Worm (Caenorhabditis elegans) whole organism, L3 larva: ENCODE data around the gene fbxc-27.

ENCODE experiments used
- R02D3.7 ChIP-seq: fragments of 150-350 bp; optimal IDR thresholded peaks from 2 replicates; lab custom pipeline; 2014; ENCODE audit warnings: missing biosample characterization, missing genetic modification characterization
- ZK546.5 ChIP-seq: sonication (generic microtip); optimal IDR thresholded peaks from 2 replicates; lab custom pipeline; 2017; ENCODE audit warnings: missing biosample characterization, missing genetic modification characterization
- aly-2 ChIP-seq: fragments of 150-350 bp; optimal IDR thresholded peaks from 2 replicates; lab custom pipeline; 2014; ENCODE audit warnings: missing biosample characterization, missing genetic modification characterization
- ama-1 ChIP-seq: fragments of 150-350 bp; optimal IDR thresholded peaks from 2 replicates; lab custom pipeline; 2018
- ceh-16 ChIP-seq: sonication (generic microtip); optimal IDR thresholded peaks from 2 replicates; lab custom pipeline; 2017; ENCODE audit warnings: missing biosample characterization, missing genetic modification characterization
- ceh-28 ChIP-seq: fragments of 150-350 bp; optimal IDR thresholded peaks from 2 replicates; lab custom pipeline; 2014; ENCODE audit warnings: missing biosample characterization, missing genetic modification reagents, missing genetic modification characterization
- ceh-82 ChIP-seq: fragments of 150-350 bp; optimal IDR thresholded peaks from 2 replicates; lab custom pipeline; 2014; ENCODE audit warnings: missing biosample characterization, missing genetic modification characterization
- ceh-9 ChIP-seq: sonication (generic microtip); optimal IDR thresholded peaks from 2 replicates; lab custom pipeline; 2018; ENCODE audit warnings: missing biosample characterization, missing genetic modification characterization
- daf-12 ChIP-seq: fragments of 150-350 bp; optimal IDR thresholded peaks from 2 replicates; lab custom pipeline; 2014; ENCODE audit warnings: missing biosample characterization, missing genetic modification reagents, missing genetic modification characterization
- egl-5 ChIP-seq: fragments of 150-350 bp; optimal IDR thresholded peaks from 2 replicates; lab custom pipeline; 2017; ENCODE audit warnings: missing biosample characterization, missing genetic modification reagents, missing genetic modification characterization, inconsistent platforms
- elt-1 ChIP-seq: fragments of 150-350 bp; optimal IDR thresholded peaks from 2 replicates; lab custom pipeline; 2014; ENCODE audit warnings: missing biosample characterization, missing genetic modification characterization
- elt-2 ChIP-seq: sonication (generic microtip); optimal IDR thresholded peaks from 2 replicates; lab custom pipeline; 2016; ENCODE audit warnings: missing genetic modification reagents, mild to moderate bottlenecking, missing genetic modification characterization, missing compliant biosample characterization
- elt-3 ChIP-seq, 3 experiments: fragments of 150-350 bp in 1 of 3; sonication (generic microtip) in 2 of 3; optimal IDR thresholded peaks; 2 replicates in 2 of 3; 4 replicates in 1 of 3; lab custom pipeline; 2014 to 2017; ENCODE audit warnings: missing biosample characterization in 3 of 3, missing genetic modification characterization in 3 of 3
- eor-1 ChIP-seq, 2 experiments: fragments of 150-350 bp; optimal IDR thresholded peaks; 2 replicates each; lab custom pipeline; 2014 to 2018; ENCODE audit warnings: missing biosample characterization in 2 of 2, missing genetic modification characterization in 2 of 2
- fkh-10 ChIP-seq: sonication (generic microtip); optimal IDR thresholded peaks from 2 replicates; lab custom pipeline; 2017; ENCODE audit warnings: missing biosample characterization, missing genetic modification reagents, missing genetic modification characterization
- fkh-2 ChIP-seq: fragments of 150-350 bp; optimal IDR thresholded peaks from 2 replicates; lab custom pipeline; 2014; ENCODE audit warnings: missing biosample characterization, missing genetic modification reagents, missing genetic modification characterization
- fos-1 ChIP-seq: fragments of 150-350 bp; optimal IDR thresholded peaks from 2 replicates; lab custom pipeline; 2014; ENCODE audit warnings: missing biosample characterization, missing genetic modification characterization
- jun-1 ChIP-seq: fragments of 150-350 bp; optimal IDR thresholded peaks from 2 replicates; lab custom pipeline; 2014; ENCODE audit warnings: missing biosample characterization, missing genetic modification reagents, missing genetic modification characterization
- lin-39 ChIP-seq: fragments of 150-350 bp; optimal IDR thresholded peaks from 2 replicates; lab custom pipeline; 2018; ENCODE audit warnings: missing biosample characterization, missing genetic modification reagents, missing genetic modification characterization
- mdl-1 ChIP-seq: fragments of 150-350 bp; optimal IDR thresholded peaks from 2 replicates; lab custom pipeline; 2014; ENCODE audit warnings: missing biosample characterization, missing genetic modification characterization
- mml-1 ChIP-seq: fragments of 150-350 bp; sonication (generic microtip); optimal IDR thresholded peaks from 3 replicates; lab custom pipeline; 2014; ENCODE audit warnings: missing biosample characterization, missing genetic modification characterization
- nfya-1 ChIP-seq: sonication (generic microtip); optimal IDR thresholded peaks from 2 replicates; lab custom pipeline; 2017; ENCODE audit warnings: missing genetic modification characterization, mild to moderate bottlenecking, missing compliant biosample characterization, antibody characterized with exemption, moderate library complexity; ENCODE audit not compliant: insufficient read depth
- nhr-11 ChIP-seq: fragments of 150-350 bp; optimal IDR thresholded peaks from 2 replicates; lab custom pipeline; 2014; ENCODE audit warnings: missing biosample characterization, missing genetic modification characterization
- nhr-23 ChIP-seq: fragments of 150-350 bp; optimal IDR thresholded peaks from 2 replicates; lab custom pipeline; 2014; ENCODE audit warnings: missing biosample characterization, missing genetic modification reagents, missing genetic modification characterization
- nhr-25 ChIP-seq: sonication (generic microtip); optimal IDR thresholded peaks from 2 replicates; lab custom pipeline; 2017; ENCODE audit warnings: missing biosample characterization, missing genetic modification characterization
- nhr-67 ChIP-seq: fragments of 150-350 bp; optimal IDR thresholded peaks from 2 replicates; lab custom pipeline; 2014; ENCODE audit warnings: missing biosample characterization, missing genetic modification characterization
- nhr-76 ChIP-seq: fragments of 150-350 bp; sonication (generic microtip); optimal IDR thresholded peaks from 5 replicates; lab custom pipeline; 2014; ENCODE audit warnings: missing biosample characterization, missing genetic modification characterization
- nhr-77 ChIP-seq: fragments of 150-350 bp; optimal IDR thresholded peaks from 2 replicates; lab custom pipeline; 2014; ENCODE audit warnings: missing biosample characterization, missing genetic modification characterization
- pha-4 ChIP-seq: fragments of 150-350 bp; optimal IDR thresholded peaks from 2 replicates; lab custom pipeline; 2014; ENCODE audit warnings: missing biosample characterization, missing genetic modification reagents, missing genetic modification characterization
- pqm-1 ChIP-seq: fragments of 150-350 bp; optimal IDR thresholded peaks from 2 replicates; lab custom pipeline; 2017; ENCODE audit warnings: missing biosample characterization, missing genetic modification characterization, inconsistent platforms
- sea-2 ChIP-seq: fragments of 150-350 bp; sonication (generic microtip); optimal IDR thresholded peaks from 4 replicates; lab custom pipeline; 2014; ENCODE audit warnings: missing biosample characterization, missing genetic modification reagents, missing genetic modification characterization
- skn-1 ChIP-seq: fragments of 150-350 bp; optimal IDR thresholded peaks from 2 replicates; lab custom pipeline; 2014; ENCODE audit warnings: missing biosample characterization, missing genetic modification characterization
- snpc-4 ChIP-seq: fragments of 150-350 bp; optimal IDR thresholded peaks from 2 replicates; lab custom pipeline; 2014; ENCODE audit warnings: missing biosample characterization, missing genetic modification characterization
- tbx-2 ChIP-seq: sonication (generic microtip); optimal IDR thresholded peaks from 2 replicates; lab custom pipeline; 2016; ENCODE audit warnings: mild to moderate bottlenecking, missing genetic modification characterization, missing compliant biosample characterization
- unc-39 ChIP-seq: sonication (generic microtip); optimal IDR thresholded peaks from 4 replicates; lab custom pipeline; 2017; ENCODE audit warnings: missing biosample characterization, missing genetic modification characterization
- ztf-11 ChIP-seq: fragments of 150-350 bp; optimal IDR thresholded peaks from 2 replicates; lab custom pipeline; 2014; ENCODE audit warnings: missing biosample characterization, missing genetic modification characterization

fbxc-27 gene

ce11 chrII:948091-948490 is 38.5 kb downstream of the fbxc-27 start, which contains the start of gene fbxc-32:
fbxc-32 (minus strand) TSS chrII:948191.
- no peak for TF ChIP-seq skn-1 (tag; lab: Kevin White, UChicago)
- TF ChIP-seq nhr-25, result no peak
- TF ChIP-seq ceh-28 (tag; lab: Kevin White, UChicago), result no peak
- TF ChIP-seq aly-2 (tag; lab: Kevin White, UChicago), result no peak
- TF ChIP-seq tbx-2 (tag; lab: Kevin White, UChicago), result no peak
- no peak for TF ChIP-seq fos-1 (tag; lab: Kevin White, UChicago)
- TF ChIP-seq lin-39 (tag; lab: Kevin White, UChicago), result no peak
- no peak for TF ChIP-seq ceh-16 (tag; lab: Kevin White, UChicago)
- TF ChIP-seq egl-5 (tag; lab: Kevin White, UChicago), result no peak
- no peak for TF ChIP-seq mml-1 (tag; lab: Kevin White, UChicago)
- TF ChIP-seq ama-1, result no peak
- TF ChIP-seq ZK546.5 (tag; lab: Kevin White, UChicago), result no peak
- no peak for TF ChIP-seq daf-12 (tag; lab: Kevin White, UChicago)
- TF ChIP-seq unc-39 (tag; lab: Kevin White, UChicago), result no peak
- TF ChIP-seq nhr-11 (tag; lab: Kevin White, UChicago), result no peak
- TF ChIP-seq ceh-9 (tag; lab: Kevin White, UChicago), result no peak
- no peak for TF ChIP-seq pha-4 (tag; lab: Kevin White, UChicago)

DNA sequence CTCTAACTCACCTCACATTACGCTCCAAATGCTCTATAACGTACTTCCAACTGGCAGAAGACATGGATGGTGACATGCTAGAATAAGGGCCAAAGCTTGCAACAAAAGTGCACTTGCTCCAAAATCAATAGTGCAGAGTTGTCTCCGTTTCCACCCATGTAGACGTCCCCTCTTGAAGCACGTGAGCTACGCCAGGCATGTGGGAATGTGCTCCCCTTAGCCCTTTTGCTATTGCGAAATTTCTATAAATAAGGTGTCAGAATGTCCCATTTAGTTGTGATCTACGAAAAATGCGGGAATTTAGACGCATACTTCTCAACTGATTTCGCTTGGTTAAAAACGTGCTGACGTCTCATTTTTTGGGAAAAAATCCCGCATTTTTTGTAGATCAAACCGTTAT is 40.8 kb downstream of the fbxc-27 start:
- TF ChIP-seq sea-2 (no peak), nhr-67 (tag; lab: Kevin White, UChicago) (no peak), elt-1 (tag; lab: Kevin White, UChicago) (no peak)

DNA sequence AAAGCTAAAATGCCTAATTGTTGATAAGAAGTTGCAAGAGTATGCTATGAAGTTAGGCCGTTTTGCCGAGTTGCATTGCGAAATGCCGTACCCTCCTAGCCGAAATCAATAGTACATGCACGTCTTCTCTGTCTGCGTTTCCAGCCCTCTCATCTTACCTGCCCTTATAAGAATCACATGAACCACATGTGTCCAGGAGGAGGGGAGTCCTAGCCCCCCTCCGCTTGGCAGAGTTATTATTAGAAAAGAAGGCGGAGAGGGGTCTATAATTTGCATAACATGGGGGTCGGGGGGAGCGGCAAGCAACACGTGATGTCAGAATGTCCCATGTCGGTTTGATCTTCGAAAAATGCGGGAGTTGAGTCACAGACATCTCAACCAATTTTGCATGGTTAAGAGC is 43.5 kb downstream of the fbxc-27 start:
- TF ChIP-seq mdl-1 (no peak), fkh-2 (tag; lab: Kevin White, UChicago) (no peak), mml-1 (tag; lab: Kevin White, UChicago) (no peak), aly-2 (tag; lab: Kevin White, UChicago) (no peak), ZK546.5 (tag; lab: Kevin White, UChicago) (no peak), nfya-1 (no peak), lin-39 (tag; lab: Kevin White, UChicago) (no peak), pqm-1 (tag; lab: Kevin White, UChicago) (no peak), jun-1 (tag; lab: Kevin White, UChicago) (no peak), nhr-76 (tag; lab: Kevin White, UChicago) (no peak), nhr-11 (tag; lab: Kevin White, UChicago) (no peak), sea-2 (no peak), nhr-23 (tag; lab: Kevin White, UChicago) (no peak), eor-1 (tag; optimal IDR thresholded peaks at IDR 0.05; lab: Kevin White, UChicago) (no peak), nhr-77 (tag; lab: Kevin White, UChicago) (no peak), elt-1 (tag; lab: Kevin White, UChicago) (no peak), ztf-11 (no peak)

DNA sequence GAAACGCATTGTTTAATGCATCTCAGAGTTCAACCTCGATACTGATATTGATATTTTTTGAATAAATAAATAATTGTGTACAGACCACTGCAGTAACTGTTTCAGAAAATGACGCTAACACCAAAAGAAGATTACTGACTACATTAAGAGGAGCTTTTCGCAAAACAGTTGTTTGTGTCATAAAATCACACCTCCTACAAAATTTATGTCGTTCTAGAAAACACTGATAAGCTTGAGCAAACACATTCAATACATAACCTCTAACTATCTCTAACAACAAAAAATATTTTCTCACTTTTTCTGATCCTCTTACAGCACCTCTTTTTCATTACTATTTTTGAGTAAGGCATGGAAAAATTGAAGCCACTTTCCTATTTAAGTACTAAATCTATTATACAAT is 45.1 kb downstream of the fbxc-27 start, which contains the start of gene fbxc-7:
fbxc-7 (plus strand) TSS at position 301 of the 400 bp plus-strand sequence.
- TF ChIP-seq elt-2, result peak; percentile 26
- TF ChIP-seq, all 47 proteins: peak for 1; not testable (repeated sequence) for 46

- TF ChIP-seq ceh-16 (tag; lab: Kevin White, UChicago) (no peak), pqm-1 (tag; lab: Kevin White, UChicago) (no peak), pha-4 (tag; lab: Kevin White, UChicago) (no peak), ceh-82 (tag; lab: Kevin White, UChicago) (no peak), sea-2 (no peak), aly-2 (tag; lab: Kevin White, UChicago) (no peak), nhr-25 (no peak), R02D3.7 (tag; lab: Kevin White, UChicago) (no peak), elt-3 (tag; optimal IDR thresholded peaks at IDR 0.05; lab: Kevin White, UChicago) (no peak), snpc-4 (tag; lab: Kevin White, UChicago) (no peak), fkh-10 (GFP tag; lab: Kevin White, UChicago) (no peak), skn-1 (tag; lab: Kevin White, UChicago) (no peak)
Measured at ce11 chrII:958618-959017, 49.0 kb downstream of the fbxc-27 start, which contains the start of gene sdz-4. sdz-4 (plus strand) TSS chrII:958918.
